Comparison of ENCODE assay signal across 1 worm cellular context in the genomic region with DNA sequence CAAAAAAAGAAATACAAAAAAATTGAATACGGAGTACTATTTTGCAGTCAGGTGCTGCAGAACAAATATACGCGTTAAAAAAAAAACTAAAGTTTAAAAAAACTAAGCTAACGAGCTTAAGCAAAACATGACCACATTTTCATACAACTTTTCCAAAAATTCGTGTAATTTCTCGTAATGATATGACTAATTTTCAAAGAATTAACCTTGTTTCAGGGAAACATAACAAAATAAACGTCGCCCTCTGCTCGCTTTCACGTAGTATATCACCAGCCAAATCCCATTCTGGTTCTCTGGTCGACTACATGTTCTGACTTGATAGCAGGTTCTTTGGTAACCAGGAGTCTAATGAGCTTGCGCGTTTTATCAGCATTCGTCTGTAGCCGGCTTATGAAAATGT.
TF ChIP-seq lines count a peak whose summit lies in the region.

No protein-coding gene starts in this region.

TF ChIP-seq in whole organism, L1 larva, 84 proteins besides CTCF, POLR2A, EP300 and RAD21 (continued from another document):
- TF ChIP-seq dsc-1 (tag; optimal IDR thresholded peaks at IDR 0.05; lab: Kevin White, UChicago) (peak; percentile 98), ceh-63 (GFP tag; optimal IDR thresholded peaks at IDR 0.05; lab: Kevin White, UChicago) (no peak), pag-3 (tag; optimal IDR thresholded peaks at IDR 0.05; lab: Kevin White, UChicago; ENCODE audit: borderline replicate concordance, insufficient read depth) (no peak), fos-1 (tag; optimal IDR thresholded peaks at IDR 0.05; lab: Kevin White, UChicago) (peak; percentile 70), swsn-7 (tag; optimal IDR thresholded peaks at IDR 0.05; lab: Kevin White, UChicago) (peak; percentile 63), lsy-2 (tag; optimal IDR thresholded peaks at IDR 0.05; lab: Kevin White, UChicago) (peak in 1 of 2 experiments; percentile 53), nhr-47 (tag; optimal IDR thresholded peaks at IDR 0.05; lab: Kevin White, UChicago) (peak; percentile 90), lir-3 (tag; optimal IDR thresholded peaks at IDR 0.05; lab: Kevin White, UChicago; ENCODE audit: poor library complexity) (no peak), nhr-90 (tag; optimal IDR thresholded peaks at IDR 0.05; lab: Kevin White, UChicago; ENCODE audit: poor library complexity) (no peak), nhr-20 (tag; optimal IDR thresholded peaks at IDR 0.05; lab: Kevin White, UChicago) (peak; percentile 62), ceh-8 (GFP tag; optimal IDR thresholded peaks at IDR 0.05; lab: Kevin White, UChicago) (peak; percentile 10)
